Fruit fly (Drosophila melanogaster) whole organism, embryonic: ENCODE measurements around the gene Nab2.
A peak's percentile ranks its signal among the peaks of the same experiment; 100 is the strongest.

Experiments used
- Asciz ChIP-seq: fragments of 200-800 bp; sonication (Bioruptor generic); optimal IDR thresholded peaks from 2 replicates; lab custom pipeline; 2017; ENCODE audit warnings: missing biosample characterization, mild to moderate bottlenecking, missing genetic modification characterization, missing genetic modification reagents
- BEAF-32 ChIP-seq: fragments of 200-800 bp; sonication (Bioruptor generic); optimal IDR thresholded peaks from 3 replicates; lab custom pipeline; 2017; ENCODE audit warnings: missing biosample characterization, missing genetic modification characterization, mild to moderate bottlenecking, moderate library complexity, missing genetic modification reagents
- CG1024 ChIP-seq: fragments of 200-800 bp; sonication (Bioruptor generic); IDR thresholded peaks from 2 replicates; pipeline ENCODE4 v1.3.6; 2022; ENCODE audit warnings: missing biosample characterization, missing genetic modification characterization
- CG11085 ChIP-seq: fragments of 200-800 bp; sonication (Bioruptor generic); IDR thresholded peaks from 2 replicates; pipeline ENCODE4 v1.3.6; 2022; ENCODE audit warnings: missing biosample characterization, missing genetic modification characterization
- CG12104 ChIP-seq: fragments of 200-800 bp; sonication (Bioruptor generic); optimal IDR thresholded peaks from 3 replicates; lab custom pipeline; 2016; ENCODE audit warnings: missing biosample characterization, missing genetic modification characterization
- CG14050 ChIP-seq: fragments of 200-800 bp; sonication (Bioruptor generic); IDR thresholded peaks from 3 replicates; pipeline ENCODE4 v1.3.6; 2022; ENCODE audit warnings: missing biosample characterization, missing genetic modification characterization
- CG14710 ChIP-seq: fragments of 200-800 bp; sonication (Bioruptor generic); optimal IDR thresholded peaks from 3 replicates; lab custom pipeline; 2019; ENCODE audit warnings: missing biosample characterization, mild to moderate bottlenecking, missing genetic modification characterization, moderate library complexity
- CG1603 ChIP-seq: fragments of 200-800 bp; sonication (Bioruptor generic); optimal IDR thresholded peaks from 2 replicates; lab custom pipeline; 2019; ENCODE audit warnings: missing biosample characterization, mild to moderate bottlenecking, missing genetic modification characterization, moderate library complexity
- CG17612 ChIP-seq: fragments of 200-800 bp; sonication (Bioruptor generic); IDR thresholded peaks from 2 replicates; pipeline ENCODE4 v1.3.6; 2022; ENCODE audit warnings: missing biosample characterization, missing genetic modification characterization
- CG18476 ChIP-seq: fragments of 200-800 bp; sonication (Bioruptor generic); optimal IDR thresholded peaks from 2 replicates; lab custom pipeline; 2016; ENCODE audit warnings: missing biosample characterization, mild to moderate bottlenecking, missing genetic modification characterization
- CG30020 ChIP-seq: fragments of 200-800 bp; optimal IDR thresholded peaks from 2 replicates; lab custom pipeline; 2019; ENCODE audit warnings: missing biosample characterization, mild to moderate bottlenecking, missing genetic modification characterization, moderate library complexity
- CG8944 ChIP-seq: fragments of 200-800 bp; sonication (Bioruptor generic); optimal IDR thresholded peaks from 3 replicates; lab custom pipeline; 2016; ENCODE audit warnings: missing biosample characterization, missing genetic modification characterization
- D19A ChIP-seq: fragments of 200-800 bp; optimal IDR thresholded peaks from 3 replicates; lab custom pipeline; 2019; ENCODE audit warnings: missing biosample characterization, mild to moderate bottlenecking, missing genetic modification characterization, moderate library complexity
- D19B ChIP-seq: fragments of 200-800 bp; sonication (Bioruptor generic); optimal IDR thresholded peaks from 2 replicates; lab custom pipeline; 2017; ENCODE audit warnings: missing biosample characterization, mild to moderate bottlenecking, missing genetic modification characterization
- E2f2 ChIP-seq: fragments of 200-800 bp; sonication (Bioruptor generic); IDR thresholded peaks from 2 replicates; pipeline ENCODE4 v1.3.6; 2022; ENCODE audit warnings: missing biosample characterization, missing genetic modification characterization
- Elba2 ChIP-seq: fragments of 200-800 bp; sonication (Bioruptor generic); optimal IDR thresholded peaks from 3 replicates; lab custom pipeline; 2016; ENCODE audit warnings: missing biosample characterization, missing genetic modification characterization
- H15 ChIP-seq: fragments of 200-800 bp; sonication (Bioruptor generic); IDR thresholded peaks from 3 replicates; pipeline ENCODE4 v1.3.6; 2022; ENCODE audit warnings: missing biosample characterization, missing genetic modification characterization
- Hr51 ChIP-seq, 2 experiments: fragments of 200-800 bp; sonication (Bioruptor generic); optimal IDR thresholded peaks; 2 replicates in 1 of 2; 3 replicates in 1 of 2; lab custom pipeline; 2016 to 2018; ENCODE audit warnings: missing biosample characterization in 2 of 2, missing genetic modification characterization in 2 of 2, mild to moderate bottlenecking in 1 of 2, moderate library complexity in 1 of 2
- Kr ChIP-seq: fragments of 200-800 bp; sonication (Bioruptor generic); optimal IDR thresholded peaks from 2 replicates; lab custom pipeline; 2017; ENCODE audit warnings: missing biosample characterization, mild to moderate bottlenecking, missing genetic modification characterization
- Max ChIP-seq: fragments of 200-800 bp; sonication (Bioruptor generic); optimal IDR thresholded peaks from 2 replicates; lab custom pipeline; 2016; ENCODE audit warnings: missing biosample characterization, mild to moderate bottlenecking, missing genetic modification characterization
- Med ChIP-seq: fragments of 200-800 bp; sonication (Bioruptor generic); peaks from one replicate; lab custom pipeline; 2016; ENCODE audit warnings: missing biosample characterization, missing genetic modification characterization, mild to moderate bottlenecking, inconsistent platforms, moderate library complexity
- Rfx ChIP-seq: fragments of 200-800 bp; sonication (Bioruptor generic); IDR thresholded peaks from 2 replicates; pipeline ENCODE4 v1.3.6; 2022; ENCODE audit warnings: missing biosample characterization, missing genetic modification characterization
- Stat92E ChIP-seq, 3 experiments: fragments of >200 bp in 2 of 3; fragments of 200-800 bp in 1 of 3; sonication (Bioruptor generic) in 1 of 3; optimal IDR thresholded peaks; 2 replicates each; lab custom pipeline; 2017 to 2019; ENCODE audit warnings: missing biosample characterization in 3 of 3, missing genetic modification characterization in 3 of 3, mild to moderate bottlenecking in 1 of 3, moderate library complexity in 1 of 3
- az2 ChIP-seq: fragments of 200-800 bp; sonication (Bioruptor generic); optimal IDR thresholded peaks from 3 replicates; lab custom pipeline; 2016; ENCODE audit warnings: missing biosample characterization, missing genetic modification characterization
- bbx ChIP-seq: fragments of 200-800 bp; sonication (Bioruptor generic); IDR thresholded peaks from 2 replicates; pipeline ENCODE4 v1.3.6; 2022; ENCODE audit warnings: missing biosample characterization, missing genetic modification characterization; ENCODE audit not compliant: partially characterized antibody
- bsh ChIP-seq, 2 experiments: fragments of 200-800 bp; sonication (Bioruptor generic); optimal IDR thresholded peaks; 2 replicates each; lab custom pipeline; 2017 to 2018; ENCODE audit warnings: mild to moderate bottlenecking in 2 of 2, missing biosample characterization in 2 of 2, missing genetic modification characterization in 2 of 2, moderate library complexity in 1 of 2
- ci ChIP-seq: fragments of 200-800 bp; sonication (Bioruptor generic); IDR thresholded peaks from 3 replicates; pipeline ENCODE4 v1.3.6; 2022; ENCODE audit warnings: missing biosample characterization, missing genetic modification characterization
- croc ChIP-seq: fragments of 200-800 bp; sonication (Bioruptor generic); conservative IDR thresholded peaks from 3 replicates; pipeline ENCODE4 v1.3.6; 2022; ENCODE audit warnings: missing biosample characterization, missing genetic modification characterization
- ems ChIP-seq: fragments of 200-800 bp; sonication (Bioruptor generic); optimal IDR thresholded peaks from 3 replicates; lab custom pipeline; 2016; ENCODE audit warnings: missing biosample characterization, missing genetic modification characterization
- gem ChIP-seq: fragments of 200-800 bp; sonication (Bioruptor generic); optimal IDR thresholded peaks from 2 replicates; lab custom pipeline; 2019; ENCODE audit warnings: missing biosample characterization, mild to moderate bottlenecking, missing genetic modification characterization, moderate library complexity
- her ChIP-seq: fragments of 200-800 bp; sonication (Bioruptor generic); optimal IDR thresholded peaks from 2 replicates; lab custom pipeline; 2016; ENCODE audit warnings: missing biosample characterization, missing genetic modification characterization
- hth ChIP-seq: fragments of >200 bp; optimal IDR thresholded peaks from 2 replicates; lab custom pipeline; 2017; ENCODE audit warnings: inconsistent platforms
- jing ChIP-seq: fragments of 200-800 bp; sonication (Bioruptor generic); optimal IDR thresholded peaks from 2 replicates; lab custom pipeline; 2018; ENCODE audit warnings: missing biosample characterization, mild to moderate bottlenecking, missing genetic modification characterization
- lab ChIP-seq: fragments of 200-800 bp; sonication (Bioruptor generic); optimal IDR thresholded peaks from 3 replicates; lab custom pipeline; 2017; ENCODE audit warnings: missing biosample characterization, missing genetic modification characterization, mild to moderate bottlenecking, moderate library complexity, missing genetic modification reagents
- lov ChIP-seq, 2 experiments: fragments of 200-800 bp in 1 of 2; fragments of >200 bp in 1 of 2; sonication (Bioruptor generic) in 1 of 2; IDR thresholded peaks in 1 of 2; optimal IDR thresholded peaks in 1 of 2; 2 replicates in 1 of 2; 3 replicates in 1 of 2; pipeline versions ENCODE4 v1.3.6 to Lab custom; 2017 to 2022; ENCODE audit warnings: missing biosample characterization in 1 of 2, missing genetic modification characterization in 1 of 2
- mld ChIP-seq: fragments of 200-800 bp; sonication (Bioruptor generic); IDR thresholded peaks from 3 replicates; pipeline ENCODE4 v1.3.6; 2022; ENCODE audit warnings: missing biosample characterization, missing genetic modification characterization; ENCODE audit not compliant: partially characterized antibody
- org-1 ChIP-seq: fragments of 200-800 bp; sonication (Bioruptor generic); optimal IDR thresholded peaks from 2 replicates; lab custom pipeline; 2017; ENCODE audit warnings: missing biosample characterization, missing genetic modification characterization
- ranshi ChIP-seq: fragments of 200-800 bp; sonication (Bioruptor generic); IDR thresholded peaks from 2 replicates; pipeline ENCODE4 v1.3.6; 2022; ENCODE audit warnings: missing biosample characterization, missing genetic modification characterization
- sna ChIP-seq: fragments of 200-800 bp; sonication (Bioruptor generic); IDR thresholded peaks from 2 replicates; pipeline ENCODE4 v1.3.6; 2022; ENCODE audit warnings: missing biosample characterization, missing genetic modification characterization; ENCODE audit not compliant: partially characterized antibody
- tna ChIP-seq: fragments of 200-800 bp; sonication (Bioruptor generic); IDR thresholded peaks from 2 replicates; pipeline ENCODE4 v1.3.6; 2022; ENCODE audit warnings: missing biosample characterization, missing genetic modification characterization; ENCODE audit not compliant: partially characterized antibody
- trem ChIP-seq: fragments of 200-800 bp; optimal IDR thresholded peaks from 3 replicates; lab custom pipeline; 2019; ENCODE audit warnings: missing biosample characterization, mild to moderate bottlenecking, missing genetic modification characterization, moderate library complexity
- usp ChIP-seq: fragments of >200 bp; optimal IDR thresholded peaks from 2 replicates; lab custom pipeline; 2017; ENCODE audit warnings: missing biosample characterization, missing genetic modification characterization
- vnd ChIP-seq: fragments of 200-800 bp; sonication (Bioruptor generic); IDR thresholded peaks from 3 replicates; pipeline ENCODE4 v1.3.6; 2022; ENCODE audit warnings: missing biosample characterization, missing genetic modification characterization; ENCODE audit not compliant: partially characterized antibody
- zen ChIP-seq: fragments of 200-800 bp; sonication (Bioruptor generic); optimal IDR thresholded peaks from 3 replicates; lab custom pipeline; 2018; ENCODE audit warnings: missing biosample characterization, mild to moderate bottlenecking, missing genetic modification characterization, moderate library complexity
- zf30C ChIP-seq: fragments of 200-800 bp; sonication (Bioruptor generic); optimal IDR thresholded peaks from 3 replicates; lab custom pipeline; 2018; ENCODE audit warnings: missing biosample characterization, mild to moderate bottlenecking, missing genetic modification characterization
- zfh1 ChIP-seq: fragments of 200-800 bp; sonication (Bioruptor generic); IDR thresholded peaks from 3 replicates; pipeline ENCODE4 v1.3.6; 2022; ENCODE audit warnings: missing biosample characterization, missing genetic modification characterization

Nab2 gene

DNA sequence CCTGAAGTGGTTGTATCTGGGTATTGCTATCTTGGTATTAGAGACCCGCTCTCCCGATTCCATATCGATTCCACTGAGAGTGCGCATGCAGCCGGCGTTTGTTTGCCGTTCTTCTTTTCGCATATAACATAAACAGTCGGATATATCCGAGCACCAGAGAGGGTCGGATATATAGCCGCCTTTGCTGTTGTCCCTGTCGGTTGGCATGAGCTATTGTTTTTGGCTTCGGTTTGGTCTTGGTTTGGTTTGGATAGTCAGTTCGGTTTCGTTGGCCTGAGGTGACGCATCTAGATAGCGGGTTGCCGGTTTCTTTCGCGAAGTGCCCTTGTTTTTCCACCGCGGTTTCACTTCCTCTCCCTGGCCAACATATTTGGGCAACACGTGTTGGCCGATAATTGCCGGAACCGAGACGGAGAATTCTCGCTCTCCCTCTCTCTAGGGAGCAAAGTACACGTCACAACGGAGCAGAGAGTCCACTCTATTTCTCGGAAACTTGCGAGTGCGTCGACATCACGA is 45.4 kb downstream of the Nab2 start, which contains the start of gene Orct2 (continued):
- TF ChIP-seq lab (GFP tag; lab: Kevin White, UChicago) = peak; percentile 68
- no peak for TF ChIP-seq usp (GFP tag; lab: Kevin White, UChicago)
- no peak for TF ChIP-seq lov (optimal IDR thresholded peaks at IDR 0.05; lab: Kevin White, UChicago)
- no peak for TF ChIP-seq lov (GFP tag; IDR thresholded peaks at IDR 0.05; lab: Robert Waterston, UW)
- peak; percentile 55; the same call in 2 of the 3 replicates for TF ChIP-seq zfh1 (GFP tag; lab: Robert Waterston, UW)
- TF ChIP-seq H15 (GFP tag; lab: Robert Waterston, UW) = no peak
- no peak for TF ChIP-seq az2
- TF ChIP-seq Max (GFP tag; lab: Kevin White, UChicago) = peak; percentile 56
- TF ChIP-seq Med (GFP tag; lab: Kevin White, UChicago) = peak; percentile 88
- TF ChIP-seq Rfx (GFP tag; lab: Robert Waterston, UW) = 0 out of 2 replicates have a peak, but pooled peaks have one; percentile 28

DNA sequence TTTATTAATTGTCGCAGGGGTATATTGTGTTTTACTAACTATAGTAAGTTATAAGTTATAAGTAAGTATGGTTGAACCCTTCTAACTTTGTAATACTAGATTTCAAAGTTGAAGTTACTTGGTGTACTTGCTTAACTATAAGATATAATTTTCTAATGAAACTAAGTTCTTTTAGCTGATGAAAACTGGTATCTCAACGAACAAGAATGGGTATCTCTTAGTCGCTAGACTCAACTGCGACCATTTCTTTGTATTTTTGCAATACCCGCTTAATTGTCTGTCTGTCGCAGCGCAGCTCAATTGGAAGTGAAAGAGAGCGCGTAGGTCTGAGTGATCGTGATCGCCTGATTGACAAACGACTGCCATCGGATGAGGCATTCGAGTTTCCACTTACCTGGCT is 46.0 kb downstream of the Nab2 start:
- TF ChIP-seq D19B (peak; percentile 67), bsh (GFP tag; optimal IDR thresholded peaks at IDR 0.05; lab: Kevin White, UChicago) (no peak), gem (tag; lab: Kevin White, UChicago) (peak; percentile 15), CG18476 (GFP tag; lab: Kevin White, UChicago) (no peak), CG14050 (GFP tag; lab: Robert Waterston, UW) (no peak), mld (GFP tag; lab: Robert Waterston, UW) (0 out of 3 replicates have a peak, but pooled peaks have one; percentile 43), CG17612 (GFP tag; lab: Robert Waterston, UW) (no peak), Kr (no peak), zen (tag; lab: Kevin White, UChicago) (peak; percentile 17), Elba2 (GFP tag; lab: Kevin White, UChicago) (peak; percentile 48)

DNA sequence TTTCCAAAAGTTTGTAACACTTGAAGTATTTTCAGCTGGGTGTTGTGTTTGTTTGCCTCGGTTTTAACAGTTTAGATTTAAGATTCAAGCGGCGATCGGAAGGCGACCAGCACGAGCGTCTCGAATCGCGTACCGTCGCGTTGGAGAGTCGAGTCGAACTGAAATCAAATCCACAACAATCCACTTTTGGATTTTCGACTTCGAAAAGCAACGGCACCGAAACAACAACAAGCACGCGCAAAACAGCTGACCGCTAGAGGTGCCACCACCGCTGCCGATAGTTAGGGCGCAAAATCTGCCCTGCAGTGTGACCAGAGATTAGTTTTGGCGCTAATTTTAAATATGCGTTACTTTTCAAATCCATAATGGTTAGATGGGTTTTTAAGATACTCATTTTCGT is 47.1 kb downstream of the Nab2 start, which contains the start of gene jar:
Gene jar, minus strand, starts transcription at position 163 of the 400 bp plus-strand sequence.
- no peak for TF ChIP-seq CG11085 (GFP tag; lab: Robert Waterston, UW)
- TF ChIP-seq hth (lab: Kevin White, UChicago) = no peak
- TF ChIP-seq CG1024 (GFP tag; lab: Robert Waterston, UW) = peak; percentile 45
- TF ChIP-seq org-1 (GFP tag; lab: Kevin White, UChicago) = peak; percentile 33
- TF ChIP-seq ranshi (GFP tag; lab: Robert Waterston, UW) = peak; percentile 25; the same call in 1 of the 2 replicates
- peak; percentile 74 for TF ChIP-seq vnd (GFP tag; lab: Robert Waterston, UW)
- peak; percentile 84 for TF ChIP-seq trem (tag; lab: Kevin White, UChicago)
- peak; percentile 12 for TF ChIP-seq her
- peak; percentile 11 for TF ChIP-seq CG30020 (tag; lab: Kevin White, UChicago)
- TF ChIP-seq jing (GFP tag; lab: Kevin White, UChicago) = no peak
- peak; percentile 45 for TF ChIP-seq Asciz (GFP tag; lab: Kevin White, UChicago)
- TF ChIP-seq tna (GFP tag; lab: Robert Waterston, UW) = peak; percentile 71
- no peak for TF ChIP-seq usp (GFP tag; lab: Kevin White, UChicago)
- TF ChIP-seq CG8944 (GFP tag; lab: Kevin White, UChicago) = no peak
- peak; percentile 14 for TF ChIP-seq ems (GFP tag; lab: Kevin White, UChicago)
- peak; percentile 90 for TF ChIP-seq CG1603 (tag; lab: Kevin White, UChicago)
- peak; percentile 87 for TF ChIP-seq sna (GFP tag; lab: Robert Waterston, UW)
- no peak for TF ChIP-seq CG12104 (GFP tag; lab: Kevin White, UChicago)
- peak; percentile 80; the same call in 2 of the 3 replicates for TF ChIP-seq ci (GFP tag; lab: Robert Waterston, UW)
- no peak for TF ChIP-seq Hr51 (GFP tag; optimal IDR thresholded peaks at IDR 0.05; lab: Kevin White, UChicago)
- TF ChIP-seq D19A (tag; lab: Kevin White, UChicago) = peak; percentile 34
- peak; percentile 71 for TF ChIP-seq CG14710 (tag; lab: Kevin White, UChicago)
- TF ChIP-seq E2f2 (GFP tag; lab: Robert Waterston, UW) = peak; percentile 100
- TF ChIP-seq croc (GFP tag; lab: Robert Waterston, UW) = no peak
- peak; percentile 11 for TF ChIP-seq zf30C (GFP tag; lab: Kevin White, UChicago)
- TF ChIP-seq bbx = peak; percentile 91
- peak in 1 of 3 experiments; percentile 73 for TF ChIP-seq Stat92E (GFP tag; optimal IDR thresholded peaks at IDR 0.05; lab: Kevin White, UChicago)
- peak; percentile 96 for TF ChIP-seq BEAF-32 (GFP tag; lab: Kevin White, UChicago)
